Fruit fly (Drosophila melanogaster): ENCODE data around the gene CG32536.

CG32536 gene

DNA sequence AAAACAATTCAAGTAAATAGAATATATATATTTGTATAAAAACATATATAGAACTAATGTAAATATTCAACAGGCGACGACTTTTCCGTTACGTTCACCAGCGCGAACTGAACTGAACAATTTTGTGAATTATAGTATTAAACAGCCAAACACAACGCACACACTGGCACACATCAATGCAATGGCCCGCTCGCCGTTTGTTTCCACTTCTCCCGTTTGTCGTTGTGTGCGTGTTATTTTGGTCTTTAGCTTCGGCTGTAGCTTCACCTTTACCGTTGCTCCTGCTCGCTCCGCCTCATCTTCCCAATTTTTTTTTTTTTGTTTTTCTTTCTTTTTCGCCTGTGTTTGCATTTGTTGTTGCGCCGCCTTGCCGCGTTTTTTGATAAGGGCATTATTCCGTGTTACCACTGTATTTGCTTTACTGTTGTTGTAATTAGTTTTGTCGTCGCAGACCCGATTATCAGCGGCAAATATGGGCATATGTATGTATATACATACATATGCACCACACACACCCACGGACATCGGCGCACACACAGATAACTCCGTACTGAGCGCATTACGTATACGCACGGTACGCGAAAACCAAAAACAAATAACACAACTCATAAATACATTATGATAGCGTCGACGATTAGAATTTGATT is 31.2 kb upstream of the CG32536 start, which contains the start of gene CG8051 (continued):
- TF ChIP-seq Meics (GFP tag; optimal IDR thresholded peaks at IDR 0.05) = peak; percentile 4
- TF ChIP-seq Dek (tag; optimal IDR thresholded peaks at IDR 0.05) = no peak
- TF ChIP-seq CG8089 (GFP tag; optimal IDR thresholded peaks at IDR 0.05) = peak; percentile 6
- no peak for TF ChIP-seq CG8924 (tag; optimal IDR thresholded peaks at IDR 0.05)
- TF ChIP-seq hbn (GFP tag; IDR thresholded peaks at IDR 0.05; ENCODE audit: partially characterized antibody) = no peak
- no peak for TF ChIP-seq z (GFP tag; IDR thresholded peaks at IDR 0.05)
- no peak for TF ChIP-seq unc-4 (GFP tag; IDR thresholded peaks at IDR 0.05; ENCODE audit: partially characterized antibody)
- TF ChIP-seq CG11696 (GFP tag; IDR thresholded peaks at IDR 0.05) = no peak
- peak; percentile 11 for TF ChIP-seq CG1233 (GFP tag; optimal IDR thresholded peaks at IDR 0.05)
- no peak for TF ChIP-seq fd102C (GFP tag; optimal IDR thresholded peaks at IDR 0.05)
- TF ChIP-seq CG5180 (GFP tag; optimal IDR thresholded peaks at IDR 0.05) = no peak
- TF ChIP-seq CG1602 (GFP tag; optimal IDR thresholded peaks at IDR 0.05) = no peak
- TF ChIP-seq CG4617 (GFP tag; optimal IDR thresholded peaks at IDR 0.05; ENCODE audit: borderline replicate concordance) = no peak
- no peak for TF ChIP-seq Hr3 (GFP tag; optimal IDR thresholded peaks at IDR 0.05)
- peak; percentile 20 for TF ChIP-seq CG2875 (GFP tag; optimal IDR thresholded peaks at IDR 0.05)
- no peak for TF ChIP-seq ci (GFP tag; IDR thresholded peaks at IDR 0.05)
- TF ChIP-seq Awh (GFP tag; IDR thresholded peaks at IDR 0.05) = no peak
- TF ChIP-seq ac (GFP tag; optimal IDR thresholded peaks at IDR 0.05) = peak; percentile 1
- no peak for TF ChIP-seq dati (GFP tag; IDR thresholded peaks at IDR 0.05)
- TF ChIP-seq mld (GFP tag; IDR thresholded peaks at IDR 0.05; ENCODE audit: partially characterized antibody) = no peak
- no peak for TF ChIP-seq E2f2 (GFP tag; IDR thresholded peaks at IDR 0.05)
- no peak for TF ChIP-seq da (GFP tag; optimal IDR thresholded peaks at IDR 0.05)
- no peak for TF ChIP-seq Hmx (GFP tag; optimal IDR thresholded peaks at IDR 0.05)
- no peak for TF ChIP-seq abd-A (tag; optimal IDR thresholded peaks at IDR 0.05)
- TF ChIP-seq Side (GFP tag; optimal IDR thresholded peaks at IDR 0.05) = peak; percentile 13
- no peak for TF ChIP-seq tio (GFP tag; optimal IDR thresholded peaks at IDR 0.05)
- TF ChIP-seq btn (GFP tag; optimal IDR thresholded peaks at IDR 0.05) = no peak
- no peak for TF ChIP-seq CG4820 (GFP tag; optimal IDR thresholded peaks at IDR 0.05)
- TF ChIP-seq Dip2 (GFP tag; IDR thresholded peaks at IDR 0.05) = no peak
- TF ChIP-seq sob (GFP tag; IDR thresholded peaks at IDR 0.05) = peak; percentile 40; the same call in 1 of the 2 replicates
- TF ChIP-seq br (optimal IDR thresholded peaks at IDR 0.05) = no peak
- TF ChIP-seq lilli (GFP tag; optimal IDR thresholded peaks at IDR 0.05) = no peak
- no peak for TF ChIP-seq sens-2 (GFP tag; IDR thresholded peaks at IDR 0.05)
- TF ChIP-seq D (optimal IDR thresholded peaks at IDR 0.05) = no peak
- no peak for TF ChIP-seq D (GFP tag; optimal IDR thresholded peaks at IDR 0.05)
- TF ChIP-seq nerfin-2 (GFP tag; IDR thresholded peaks at IDR 0.05; ENCODE audit: partially characterized antibody) = no peak
- TF ChIP-seq CG3847 (GFP tag; IDR thresholded peaks at IDR 0.05) = no peak
- no peak for TF ChIP-seq C15 (GFP tag; IDR thresholded peaks at IDR 0.05)
- peak; percentile 17 for TF ChIP-seq Camta (GFP tag; optimal IDR thresholded peaks at IDR 0.05)
- no peak for TF ChIP-seq CG15011 (GFP tag; optimal IDR thresholded peaks at IDR 0.05)
- TF ChIP-seq vnd (GFP tag; IDR thresholded peaks at IDR 0.05; ENCODE audit: partially characterized antibody) = no peak
- 0 out of 2 replicates have a peak, but pooled peaks have one; percentile 23 for TF ChIP-seq CG31224 (GFP tag; IDR thresholded peaks at IDR 0.05)
- no peak for TF ChIP-seq seq (GFP tag; IDR thresholded peaks at IDR 0.05)
- TF ChIP-seq zfh2 (GFP tag; optimal IDR thresholded peaks at IDR 0.05) = peak; percentile 11
- peak; percentile 52; the same call in 1 of the 2 replicates for TF ChIP-seq Atf6 (GFP tag; IDR thresholded peaks at IDR 0.05)
- no peak for TF ChIP-seq jigr1 (GFP tag; IDR thresholded peaks at IDR 0.05)
- TF ChIP-seq Ets65A (GFP tag) = no peak
- no peak for TF ChIP-seq ranshi (GFP tag; IDR thresholded peaks at IDR 0.05)
- no peak for TF ChIP-seq CG7839 (tag; optimal IDR thresholded peaks at IDR 0.05)
- TF ChIP-seq CrebB (tag; optimal IDR thresholded peaks at IDR 0.05) = peak; percentile 31
- no peak for TF ChIP-seq Sin3A (optimal IDR thresholded peaks at IDR 0.05)
- no peak for TF ChIP-seq croc (GFP tag; conservative IDR thresholded peaks at IDR 0.05)

Data from whole organism, embryonic.